Worm (Caenorhabditis elegans) whole organism, mixed stage, embryonic: ENCODE results near the gene kin-36.
A peak's percentile ranks its signal among the peaks of the same experiment; 100 is the strongest.

Experiments used
- M03D4.4 ChIP-seq: sonication (generic microtip); optimal IDR thresholded peaks from 2 replicates; lab custom pipeline; 2017; ENCODE audit warnings: mild to moderate bottlenecking, missing genetic modification characterization, missing compliant biosample characterization
- bed-3 ChIP-seq: fragments of 200-800 bp; sonication (Bioruptor generic); optimal IDR thresholded peaks from 3 replicates; lab custom pipeline; 2018; ENCODE audit warnings: mild to moderate bottlenecking, missing genetic modification characterization, moderate library complexity, missing compliant biosample characterization
- blmp-1 ChIP-seq: fragments of 150-350 bp; optimal IDR thresholded peaks from 2 replicates; lab custom pipeline; 2014; ENCODE audit warnings: missing biosample characterization, missing genetic modification characterization
- ceh-39 ChIP-seq: fragments of 150-350 bp; optimal IDR thresholded peaks from 2 replicates; lab custom pipeline; 2014; ENCODE audit warnings: missing biosample characterization, missing genetic modification characterization
- ceh-43 ChIP-seq: fragments of 200-800 bp; sonication (Bioruptor generic); optimal IDR thresholded peaks from 2 replicates; lab custom pipeline; 2018; ENCODE audit warnings: mild to moderate bottlenecking, missing genetic modification characterization, moderate library complexity, missing compliant biosample characterization
- ceh-83 ChIP-seq: fragments of 200-800 bp; sonication (Bioruptor generic); optimal IDR thresholded peaks from 2 replicates; lab custom pipeline; 2018; ENCODE audit warnings: mild to moderate bottlenecking, missing genetic modification characterization, missing compliant biosample characterization
- ces-1 ChIP-seq: fragments of 150-350 bp; optimal IDR thresholded peaks from 2 replicates; lab custom pipeline; 2014; ENCODE audit warnings: missing biosample characterization, missing genetic modification reagents, missing genetic modification characterization
- cnd-1 ChIP-seq: fragments of 200-800 bp; sonication (Bioruptor generic); optimal IDR thresholded peaks from 2 replicates; lab custom pipeline; 2018; ENCODE audit warnings: mild to moderate bottlenecking, missing genetic modification characterization, missing compliant biosample characterization
- drap-1 ChIP-seq: fragments of 200-800 bp; sonication (Bioruptor generic); optimal IDR thresholded peaks from 3 replicates; lab custom pipeline; 2018; ENCODE audit warnings: mild to moderate bottlenecking, missing genetic modification characterization, missing compliant biosample characterization
- elt-1 ChIP-seq: sonication (generic microtip); optimal IDR thresholded peaks from 2 replicates; lab custom pipeline; 2017; ENCODE audit warnings: missing genetic modification characterization, mild to moderate bottlenecking, missing compliant biosample characterization, antibody characterized with exemption, moderate library complexity, borderline replicate concordance; ENCODE audit not compliant: insufficient read depth
- elt-3 ChIP-seq: fragments of 150-350 bp; optimal IDR thresholded peaks from 2 replicates; lab custom pipeline; 2014; ENCODE audit warnings: missing biosample characterization, missing genetic modification characterization
- flh-1 ChIP-seq: fragments of 200-800 bp; sonication (Bioruptor generic); optimal IDR thresholded peaks from 2 replicates; lab custom pipeline; 2018; ENCODE audit warnings: mild to moderate bottlenecking, missing genetic modification characterization, moderate library complexity, missing compliant biosample characterization
- ham-2 ChIP-seq: fragments of 200-800 bp; sonication (Bioruptor generic); optimal IDR thresholded peaks from 2 replicates; lab custom pipeline; 2018; ENCODE audit warnings: mild to moderate bottlenecking, missing genetic modification characterization, missing compliant biosample characterization
- hlh-1 ChIP-seq: fragments of 150-350 bp; optimal IDR thresholded peaks from 2 replicates; lab custom pipeline; 2014; ENCODE audit warnings: missing biosample characterization, missing genetic modification reagents, missing genetic modification characterization
- lin-13 ChIP-seq: fragments of 150-350 bp; optimal IDR thresholded peaks from 2 replicates; lab custom pipeline; 2014; ENCODE audit warnings: missing biosample characterization, missing genetic modification characterization
- lin-32 ChIP-seq: fragments of 200-800 bp; sonication (Bioruptor generic); optimal IDR thresholded peaks from 2 replicates; lab custom pipeline; 2018; ENCODE audit warnings: mild to moderate bottlenecking, missing genetic modification characterization, missing compliant biosample characterization
- lsy-2 ChIP-seq: fragments of 150-350 bp; optimal IDR thresholded peaks from 2 replicates; lab custom pipeline; 2014; ENCODE audit warnings: missing biosample characterization, missing genetic modification characterization
- mab-5 ChIP-seq: fragments of 150-350 bp; optimal IDR thresholded peaks from 2 replicates; lab custom pipeline; 2014; ENCODE audit warnings: missing biosample characterization, missing genetic modification characterization
- mep-1 ChIP-seq: fragments of 150-350 bp; optimal IDR thresholded peaks from 2 replicates; lab custom pipeline; 2017; ENCODE audit warnings: missing biosample characterization, missing genetic modification reagents, missing genetic modification characterization, inconsistent platforms
- mls-2 ChIP-seq: sonication (generic microtip); optimal IDR thresholded peaks from 2 replicates; lab custom pipeline; 2016; ENCODE audit warnings: mild to moderate bottlenecking, missing genetic modification characterization, moderate library complexity, missing compliant biosample characterization
- nhr-12 ChIP-seq: fragments of 150-350 bp; optimal IDR thresholded peaks from 2 replicates; lab custom pipeline; 2014; ENCODE audit warnings: missing biosample characterization, missing genetic modification characterization
- nhr-2 ChIP-seq: fragments of 150-350 bp; optimal IDR thresholded peaks from 2 replicates; lab custom pipeline; 2014; ENCODE audit warnings: missing biosample characterization, missing genetic modification characterization
- nhr-237 ChIP-seq: fragments of 150-350 bp; optimal IDR thresholded peaks from 2 replicates; lab custom pipeline; 2014; ENCODE audit warnings: missing biosample characterization, missing genetic modification characterization
- nhr-28 ChIP-seq: fragments of 150-350 bp; optimal IDR thresholded peaks from 2 replicates; lab custom pipeline; 2014; ENCODE audit warnings: missing biosample characterization, missing genetic modification characterization
- nhr-76 ChIP-seq: sonication (generic microtip); optimal IDR thresholded peaks from 2 replicates; lab custom pipeline; 2017; ENCODE audit warnings: missing biosample characterization, missing genetic modification characterization
- pha-4 ChIP-seq: fragments of 150-350 bp; optimal IDR thresholded peaks from 2 replicates; lab custom pipeline; 2018; ENCODE audit warnings: missing biosample characterization, missing genetic modification reagents, missing genetic modification characterization
- sem-2 ChIP-seq: fragments of 200-800 bp; sonication (Bioruptor generic); optimal IDR thresholded peaks from 2 replicates; lab custom pipeline; 2018; ENCODE audit warnings: mild to moderate bottlenecking, missing genetic modification characterization, missing compliant biosample characterization
- snpc-4 ChIP-seq: fragments of 150-350 bp; optimal IDR thresholded peaks from 2 replicates; lab custom pipeline; 2014; ENCODE audit warnings: missing biosample characterization, missing genetic modification characterization
- sptf-1 ChIP-seq: sonication (generic microtip); optimal IDR thresholded peaks from 2 replicates; lab custom pipeline; 2017; ENCODE audit warnings: mild to moderate bottlenecking, missing genetic modification characterization, moderate library complexity, missing compliant biosample characterization
- tbx-8 ChIP-seq: fragments of 200-800 bp; sonication (Bioruptor generic); optimal IDR thresholded peaks from 2 replicates; lab custom pipeline; 2018; ENCODE audit warnings: mild to moderate bottlenecking, missing genetic modification characterization, moderate library complexity, missing compliant biosample characterization
- unc-120 ChIP-seq: sonication (generic microtip); optimal IDR thresholded peaks from 2 replicates; lab custom pipeline; 2017; ENCODE audit warnings: missing genetic modification characterization, missing compliant biosample characterization; ENCODE audit not compliant: poor library complexity, severe bottlenecking
- unc-39 ChIP-seq: fragments of 150-350 bp; optimal IDR thresholded peaks from 2 replicates; lab custom pipeline; 2014; ENCODE audit warnings: missing biosample characterization, missing genetic modification characterization
- unc-62 ChIP-seq: fragments of 150-350 bp; optimal IDR thresholded peaks from 2 replicates; lab custom pipeline; 2014; ENCODE audit warnings: missing biosample characterization, missing genetic modification reagents, missing genetic modification characterization
- zip-8 ChIP-seq: fragments of 150-350 bp; optimal IDR thresholded peaks from 2 replicates; lab custom pipeline; 2014; ENCODE audit warnings: missing biosample characterization, missing genetic modification characterization
- ztf-11 ChIP-seq: fragments of 150-350 bp; optimal IDR thresholded peaks from 2 replicates; lab custom pipeline; 2014; ENCODE audit warnings: missing biosample characterization, missing genetic modification characterization

Gene kin-36

DNA sequence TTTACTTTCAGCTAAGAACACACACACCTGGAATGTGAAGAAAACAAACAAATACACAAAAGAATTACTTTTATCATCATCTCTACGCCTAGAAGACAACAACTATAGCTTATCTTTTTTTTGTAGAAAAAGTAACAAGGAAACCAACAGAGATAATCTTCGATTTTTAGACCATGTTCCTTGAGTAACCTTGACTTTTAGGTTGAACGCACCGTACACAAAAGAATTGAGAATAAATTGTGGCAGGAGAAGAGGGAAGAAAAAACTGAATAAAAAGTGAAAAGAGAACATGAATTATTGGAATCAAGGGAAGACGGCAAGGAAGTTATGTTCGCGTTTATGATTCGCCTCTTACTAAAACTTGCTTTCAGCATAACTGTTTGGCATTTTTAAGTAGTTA is 37.9 kb upstream of the kin-36 start:
- no peak for TF ChIP-seq ceh-39 (tag; lab: Kevin White, UChicago)
- no peak for TF ChIP-seq nhr-2 (tag; lab: Kevin White, UChicago)
- no peak for TF ChIP-seq blmp-1 (tag; lab: Kevin White, UChicago)
- no peak for TF ChIP-seq sem-2 (GFP tag; lab: Kevin White, UChicago)
- TF ChIP-seq mep-1 (tag; lab: Kevin White, UChicago), result no peak
- no peak for TF ChIP-seq elt-1 (tag; lab: Kevin White, UChicago)
- TF ChIP-seq unc-62 (GFP tag; lab: Kevin White, UChicago), result no peak
- no peak for TF ChIP-seq snpc-4
- TF ChIP-seq ceh-43 (GFP tag; lab: Kevin White, UChicago), result no peak
- no peak for TF ChIP-seq tbx-8
- TF ChIP-seq ceh-83 (GFP tag; lab: Kevin White, UChicago), result no peak
- no peak for TF ChIP-seq ces-1
- TF ChIP-seq M03D4.4 (tag; lab: Kevin White, UChicago), result no peak
- no peak for TF ChIP-seq nhr-12 (tag; lab: Kevin White, UChicago)

DNA sequence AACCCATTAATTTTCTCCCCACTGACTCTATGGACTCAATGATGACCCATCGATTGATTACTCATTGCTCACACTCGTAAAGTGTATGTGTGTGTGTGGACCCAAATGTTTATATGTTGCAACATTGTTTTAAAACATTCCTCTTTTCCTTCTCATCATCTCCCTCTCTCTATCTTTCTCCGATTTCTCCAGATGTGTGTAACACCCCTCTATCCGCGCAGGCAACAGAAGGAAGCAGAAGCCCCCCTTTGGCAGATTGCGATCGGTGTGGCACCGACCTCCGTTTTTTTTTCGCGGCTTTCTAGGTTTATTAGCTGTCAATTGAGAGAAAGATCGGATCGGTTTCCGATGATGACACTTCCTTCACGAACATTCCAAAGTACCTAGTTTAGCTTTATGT is 35.2 kb upstream of the kin-36 start:
- TF ChIP-seq pha-4 (no peak), ces-1 (no peak), ham-2 (GFP tag; lab: Kevin White, UChicago) (peak; percentile 47), blmp-1 (tag; lab: Kevin White, UChicago) (no peak), lin-13 (tag; lab: Kevin White, UChicago) (no peak), unc-120 (tag; lab: Kevin White, UChicago) (peak; percentile 67)
- TF ChIP-seq, all 35 proteins: peak for 2

- TF ChIP-seq hlh-1 (peak; percentile 52), snpc-4 (no peak)
- TF ChIP-seq, all 35 proteins: peak for 1
These were observed 33.6 kb upstream of the kin-36 start for ce11 chrIV:4645243-4645642.

DNA sequence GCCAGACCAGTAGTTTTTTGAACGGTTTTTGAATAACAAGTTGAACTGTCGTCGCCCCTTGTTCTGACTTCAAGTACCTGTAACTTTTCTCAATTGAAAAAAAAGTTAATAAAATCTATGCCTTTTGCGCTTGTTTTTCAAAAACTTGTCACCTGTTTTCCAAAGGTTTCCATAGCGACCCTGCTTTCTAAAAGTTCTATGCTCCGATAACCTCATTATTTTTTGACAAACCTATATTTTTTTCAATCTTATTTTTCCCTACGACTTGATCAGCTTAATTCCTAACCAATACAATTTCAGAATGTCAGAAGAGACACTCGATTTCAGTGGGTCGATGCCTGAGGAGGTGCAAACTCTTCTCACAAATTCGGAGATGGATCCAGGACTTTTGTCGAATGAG is 31.4 kb upstream of the kin-36 start, which contains the start of gene F29B9.8:
Gene F29B9.8, plus strand, starts transcription at position 301 of the 400 bp plus-strand sequence.
- TF ChIP-seq tbx-8, result no peak

DNA sequence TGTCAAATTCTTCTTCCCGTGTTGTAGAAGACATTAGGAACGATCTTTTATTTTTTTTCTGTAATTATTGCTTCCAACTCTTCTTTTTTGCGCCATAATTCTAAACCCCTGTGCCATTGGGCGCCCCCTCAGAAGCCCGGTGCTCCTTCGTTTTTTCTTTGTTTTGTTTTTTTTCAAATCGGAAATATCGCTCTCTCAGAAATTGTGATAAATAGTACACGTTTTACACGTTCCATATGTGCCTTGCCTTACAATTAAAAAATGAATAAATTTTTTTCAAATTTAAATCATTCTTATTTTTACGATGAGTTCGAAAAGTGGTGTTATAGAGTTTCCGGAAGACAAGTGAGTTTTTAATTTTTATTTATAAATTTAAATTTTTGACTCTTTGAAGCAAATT is 29.4 kb upstream of the kin-36 start, which contains the start of gene F29B9.7:
Gene F29B9.7, plus strand, starts transcription at position 301 of the 400 bp plus-strand sequence.
- TF ChIP-seq sptf-1, result no peak

DNA sequence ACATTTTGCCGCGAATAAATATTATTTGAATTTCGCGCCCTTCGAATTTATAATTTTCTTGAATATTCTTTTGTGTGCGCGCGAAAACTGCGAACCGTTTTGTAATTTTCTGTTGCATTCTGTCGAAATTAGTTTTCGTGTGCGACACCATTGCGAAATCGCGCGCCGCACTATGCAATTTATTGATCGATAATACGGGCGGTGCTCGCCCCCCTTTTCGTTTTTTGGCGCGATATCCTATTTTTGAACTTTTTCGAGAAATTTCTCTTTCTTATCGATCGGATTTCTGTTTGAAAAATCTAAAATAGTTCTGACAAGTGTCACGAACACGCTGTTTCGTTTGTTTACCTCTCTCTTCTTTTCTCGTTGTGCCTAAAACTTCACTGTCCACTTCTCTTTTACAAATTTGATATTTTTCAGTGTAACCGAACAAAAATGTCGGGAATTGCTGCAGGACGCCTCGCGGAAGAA is 28.2 kb upstream of the kin-36 start, which contains the start of gene ubc-9:
Gene ubc-9, plus strand, starts transcription at position 421 of the 471 bp plus-strand sequence.
- TF ChIP-seq nhr-28 (tag; lab: Kevin White, UChicago), result no peak
- no peak for TF ChIP-seq elt-1 (tag; lab: Kevin White, UChicago)
- TF ChIP-seq mep-1 (tag; lab: Kevin White, UChicago), result peak; percentile 78
- peak; percentile 9 for TF ChIP-seq ceh-43 (GFP tag; lab: Kevin White, UChicago)
- TF ChIP-seq bed-3 (GFP tag; lab: Kevin White, UChicago), result no peak
- no peak for TF ChIP-seq ham-2 (GFP tag; lab: Kevin White, UChicago)
- no peak for TF ChIP-seq nhr-12 (tag; lab: Kevin White, UChicago)
- peak; percentile 33 for TF ChIP-seq unc-120 (tag; lab: Kevin White, UChicago)
- TF ChIP-seq snpc-4, result no peak
- TF ChIP-seq lsy-2, result peak; percentile 57
- no peak for TF ChIP-seq hlh-1
- no peak for TF ChIP-seq nhr-2 (tag; lab: Kevin White, UChicago)
- TF ChIP-seq lin-32 (GFP tag; lab: Kevin White, UChicago), result no peak
- no peak for TF ChIP-seq ceh-83 (GFP tag; lab: Kevin White, UChicago)
- no peak for TF ChIP-seq blmp-1 (tag; lab: Kevin White, UChicago)
- peak; percentile 65 for TF ChIP-seq ces-1
- TF ChIP-seq pha-4, result peak; percentile 48
- no peak for TF ChIP-seq sem-2 (GFP tag; lab: Kevin White, UChicago)
- TF ChIP-seq M03D4.4 (tag; lab: Kevin White, UChicago), result no peak
- TF ChIP-seq unc-62 (GFP tag; lab: Kevin White, UChicago), result no peak
- TF ChIP-seq nhr-237, result peak; percentile 40
- TF ChIP-seq mls-2, result peak; percentile 60
- no peak for TF ChIP-seq unc-39 (tag; lab: Kevin White, UChicago)
- no peak for TF ChIP-seq mab-5 (tag; lab: Kevin White, UChicago)
- no peak for TF ChIP-seq elt-3
- TF ChIP-seq ceh-39 (tag; lab: Kevin White, UChicago), result peak; percentile 94
- TF ChIP-seq zip-8 (tag; lab: Kevin White, UChicago), result no peak
- TF ChIP-seq ztf-11 (tag; lab: Kevin White, UChicago), result no peak
- TF ChIP-seq drap-1 (GFP tag; lab: Kevin White, UChicago), result no peak
- TF ChIP-seq nhr-76 (tag; lab: Kevin White, UChicago), result no peak
- TF ChIP-seq lin-13 (tag; lab: Kevin White, UChicago), result peak; percentile 34
- peak; percentile 27 for TF ChIP-seq sptf-1
- TF ChIP-seq flh-1 (GFP tag; lab: Kevin White, UChicago), result no peak
- TF ChIP-seq cnd-1 (tag; lab: Kevin White, UChicago), result peak; percentile 38
- TF ChIP-seq tbx-8, result no peak
